Fruit fly (Drosophila melanogaster) whole organism, prepupa: ENCODE results near the gene Acbp2.

Experiments
- Blimp-1 ChIP-seq: fragments of 200-800 bp; sonication (Bioruptor generic); optimal IDR thresholded peaks from 3 replicates; lab custom pipeline; 2017; ENCODE audit warnings: missing biosample characterization, missing genetic modification characterization, mild to moderate bottlenecking, moderate library complexity, missing genetic modification reagents
- CG10631 ChIP-seq: fragments of 200-800 bp; sonication (Bioruptor generic); optimal IDR thresholded peaks from 2 replicates; lab custom pipeline; 2016; ENCODE audit warnings: missing biosample characterization, missing genetic modification characterization
- CG10669 ChIP-seq: fragments of 200-800 bp; sonication (Bioruptor generic); optimal IDR thresholded peaks from 3 replicates; lab custom pipeline; 2018; ENCODE audit warnings: missing biosample characterization, mild to moderate bottlenecking, missing genetic modification characterization, moderate library complexity
- CG11294 ChIP-seq: fragments of 200-800 bp; sonication (Bioruptor generic); IDR thresholded peaks from 2 replicates; pipeline ENCODE4 v1.3.6; 2022; ENCODE audit warnings: missing biosample characterization, missing genetic modification characterization
- CG11762 ChIP-seq: fragments of 200-800 bp; sonication (Bioruptor generic); optimal IDR thresholded peaks from 3 replicates; lab custom pipeline; 2016; ENCODE audit warnings: missing biosample characterization, missing genetic modification characterization; ENCODE audit not compliant: insufficient read depth
- CG15336 ChIP-seq: fragments of 200-800 bp; sonication (Bioruptor generic); IDR thresholded peaks from 2 replicates; pipeline ENCODE4 v1.3.6; 2022; ENCODE audit warnings: missing biosample characterization, missing genetic modification characterization
- CG1621 ChIP-seq: fragments of 200-800 bp; sonication (Bioruptor generic); optimal IDR thresholded peaks from 3 replicates; lab custom pipeline; 2018; ENCODE audit warnings: missing biosample characterization, mild to moderate bottlenecking, missing genetic modification characterization
- CG16779 ChIP-seq: fragments of 200-800 bp; sonication (Bioruptor generic); optimal IDR thresholded peaks from 3 replicates; lab custom pipeline; 2017; ENCODE audit warnings: missing biosample characterization, mild to moderate bottlenecking, missing genetic modification characterization
- CG3032 ChIP-seq: fragments of 200-800 bp; optimal IDR thresholded peaks from 2 replicates; lab custom pipeline; 2019; ENCODE audit warnings: missing biosample characterization, mild to moderate bottlenecking, missing genetic modification characterization, moderate library complexity
- CG31627 ChIP-seq: fragments of 200-800 bp; sonication (Bioruptor generic); optimal IDR thresholded peaks from 3 replicates; lab custom pipeline; 2016; ENCODE audit warnings: missing biosample characterization, missing genetic modification characterization
- CG32006 ChIP-seq: fragments of 200-800 bp; sonication (Bioruptor generic); optimal IDR thresholded peaks from 3 replicates; lab custom pipeline; 2017; ENCODE audit warnings: missing biosample characterization, mild to moderate bottlenecking, missing genetic modification characterization
- CG34406 ChIP-seq: fragments of 200-800 bp; sonication (Bioruptor generic); optimal IDR thresholded peaks from 3 replicates; lab custom pipeline; 2016; ENCODE audit warnings: missing biosample characterization, missing genetic modification characterization
- CG4318 ChIP-seq: fragments of 200-800 bp; sonication (Bioruptor generic); optimal IDR thresholded peaks from 3 replicates; lab custom pipeline; 2017; ENCODE audit warnings: missing biosample characterization, mild to moderate bottlenecking, missing genetic modification characterization
- CG6276 ChIP-seq: fragments of 200-800 bp; sonication (Bioruptor generic); optimal IDR thresholded peaks from 2 replicates; lab custom pipeline; 2017; ENCODE audit warnings: missing biosample characterization, mild to moderate bottlenecking, missing genetic modification characterization
- CG6792 ChIP-seq: fragments of 200-800 bp; sonication (Bioruptor generic); optimal IDR thresholded peaks from 3 replicates; lab custom pipeline; 2016; ENCODE audit warnings: missing biosample characterization, missing genetic modification characterization
- CG6854 ChIP-seq: fragments of 200-800 bp; sonication (Bioruptor generic); optimal IDR thresholded peaks from 2 replicates; lab custom pipeline; 2017; ENCODE audit warnings: missing biosample characterization, mild to moderate bottlenecking, missing genetic modification characterization
- CG8119 ChIP-seq: fragments of 200-800 bp; sonication (Bioruptor generic); IDR thresholded peaks from 3 replicates; pipeline ENCODE4 v1.3.6; 2022; ENCODE audit warnings: missing biosample characterization, missing genetic modification characterization
- CG8319 ChIP-seq: fragments of 200-800 bp; sonication (Bioruptor generic); optimal IDR thresholded peaks from 3 replicates; lab custom pipeline; 2016; ENCODE audit warnings: missing biosample characterization, missing genetic modification characterization
- CG9139 ChIP-seq: fragments of 200-800 bp; sonication (Bioruptor generic); optimal IDR thresholded peaks from 3 replicates; lab custom pipeline; 2017; ENCODE audit warnings: missing biosample characterization, mild to moderate bottlenecking, missing genetic modification characterization
- Eip75B ChIP-seq: fragments of 200-800 bp; sonication (Bioruptor generic); optimal IDR thresholded peaks from 3 replicates; lab custom pipeline; 2016; ENCODE audit warnings: missing biosample characterization, missing genetic modification characterization
- Eip78C ChIP-seq: fragments of 200-800 bp; sonication (Bioruptor generic); peaks from one replicate; lab custom pipeline; 2016; ENCODE audit warnings: missing biosample characterization, missing genetic modification characterization
- Eip93F ChIP-seq: fragments of 200-800 bp; sonication (Bioruptor generic); optimal IDR thresholded peaks from 2 replicates; lab custom pipeline; 2016; ENCODE audit warnings: missing biosample characterization, mild to moderate bottlenecking, missing genetic modification characterization
- Ets21C ChIP-seq: fragments of 200-800 bp; sonication (Bioruptor generic); optimal IDR thresholded peaks from 3 replicates; lab custom pipeline; 2016; ENCODE audit warnings: missing biosample characterization, missing genetic modification characterization
- Ets96B ChIP-seq: fragments of 200-800 bp; optimal IDR thresholded peaks from 2 replicates; lab custom pipeline; 2019; ENCODE audit warnings: missing biosample characterization, mild to moderate bottlenecking, missing genetic modification characterization, moderate library complexity
- Hr38 ChIP-seq: sonication (Bioruptor generic); optimal IDR thresholded peaks from 2 replicates; lab custom pipeline; 2016; ENCODE audit warnings: missing biosample characterization, missing genetic modification characterization
- Hr4 ChIP-seq: fragments of 200-800 bp; sonication (Bioruptor generic); optimal IDR thresholded peaks from 3 replicates; lab custom pipeline; 2016; ENCODE audit warnings: missing biosample characterization, missing genetic modification characterization
- Lpt ChIP-seq: fragments of 200-800 bp; sonication (Bioruptor generic); optimal IDR thresholded peaks from 3 replicates; lab custom pipeline; 2016; ENCODE audit warnings: missing biosample characterization, missing genetic modification characterization
- Met ChIP-seq: fragments of 200-800 bp; sonication (Bioruptor generic); optimal IDR thresholded peaks from 3 replicates; lab custom pipeline; 2016; ENCODE audit warnings: missing biosample characterization, missing genetic modification characterization
- OdsH ChIP-seq: fragments of 200-800 bp; sonication (Bioruptor generic); optimal IDR thresholded peaks from 3 replicates; lab custom pipeline; 2016; ENCODE audit warnings: missing biosample characterization, missing genetic modification characterization
- Sox102F ChIP-seq: fragments of 200-800 bp; sonication (Bioruptor generic); optimal IDR thresholded peaks from 2 replicates; lab custom pipeline; 2016; ENCODE audit warnings: missing biosample characterization, mild to moderate bottlenecking, missing genetic modification characterization
- Sox14 ChIP-seq: fragments of 200-800 bp; sonication (Bioruptor generic); optimal IDR thresholded peaks from 3 replicates; lab custom pipeline; 2016; ENCODE audit warnings: missing biosample characterization, missing genetic modification characterization
- Sox15 ChIP-seq: fragments of 200-800 bp; sonication (Bioruptor generic); optimal IDR thresholded peaks from 3 replicates; lab custom pipeline; 2016; ENCODE audit warnings: missing biosample characterization, missing genetic modification characterization
- achi ChIP-seq: fragments of 200-800 bp; sonication (Bioruptor generic); optimal IDR thresholded peaks from 3 replicates; lab custom pipeline; 2016; ENCODE audit warnings: missing biosample characterization, missing genetic modification characterization
- acj6 ChIP-seq: fragments of 200-800 bp; sonication (Bioruptor generic); optimal IDR thresholded peaks from 3 replicates; lab custom pipeline; 2016; ENCODE audit warnings: missing biosample characterization, missing genetic modification characterization
- cyc ChIP-seq: fragments of 200-800 bp; sonication (Bioruptor generic); optimal IDR thresholded peaks from 3 replicates; lab custom pipeline; 2016; ENCODE audit warnings: missing biosample characterization, missing genetic modification characterization
- dsx ChIP-seq: fragments of 200-800 bp; optimal IDR thresholded peaks from 3 replicates; lab custom pipeline; 2019; ENCODE audit warnings: missing biosample characterization, mild to moderate bottlenecking, missing genetic modification characterization, moderate library complexity; ENCODE audit not compliant: poor library complexity, severe bottlenecking
- eg ChIP-seq: fragments of 200-800 bp; sonication (Bioruptor generic); IDR thresholded peaks from 3 replicates; pipeline ENCODE4 v1.3.6; 2022; ENCODE audit warnings: missing biosample characterization, missing genetic modification characterization
- esn ChIP-seq: fragments of 200-800 bp; sonication (Bioruptor generic); optimal IDR thresholded peaks from 2 replicates; lab custom pipeline; 2016; ENCODE audit warnings: missing biosample characterization, mild to moderate bottlenecking, missing genetic modification characterization, moderate library complexity
- fd59A ChIP-seq: fragments of 200-800 bp; sonication (Bioruptor generic); optimal IDR thresholded peaks from 2 replicates; lab custom pipeline; 2017; ENCODE audit warnings: missing biosample characterization, mild to moderate bottlenecking, missing genetic modification characterization, missing genetic modification reagents
- fd85E ChIP-seq: fragments of 200-800 bp; sonication (Bioruptor generic); optimal IDR thresholded peaks from 3 replicates; lab custom pipeline; 2016; ENCODE audit warnings: missing biosample characterization, missing genetic modification characterization
- lz ChIP-seq: fragments of 200-800 bp; sonication (Bioruptor generic); optimal IDR thresholded peaks from 3 replicates; lab custom pipeline; 2016; ENCODE audit warnings: missing biosample characterization, missing genetic modification characterization
- net ChIP-seq: fragments of 200-800 bp; sonication (Bioruptor generic); optimal IDR thresholded peaks from 3 replicates; lab custom pipeline; 2016; ENCODE audit warnings: missing biosample characterization, missing genetic modification characterization
- pdm3 ChIP-seq: fragments of 200-800 bp; sonication (Bioruptor generic); optimal IDR thresholded peaks from 3 replicates; lab custom pipeline; 2016; ENCODE audit warnings: missing biosample characterization, missing genetic modification characterization
- salr ChIP-seq, 2 experiments: fragments of 200-800 bp; sonication (Bioruptor generic); optimal IDR thresholded peaks; 3 replicates each; lab custom pipeline; 2016 to 2018; ENCODE audit warnings: missing biosample characterization in 2 of 2, missing genetic modification characterization in 2 of 2, mild to moderate bottlenecking in 1 of 2
- spab ChIP-seq: fragments of 200-800 bp; sonication (Bioruptor generic); optimal IDR thresholded peaks from 2 replicates; lab custom pipeline; 2017; ENCODE audit warnings: missing biosample characterization, mild to moderate bottlenecking, missing genetic modification characterization, missing genetic modification reagents
- ss ChIP-seq, 2 experiments: fragments of 200-800 bp; sonication (Bioruptor generic); optimal IDR thresholded peaks; 2 replicates in 1 of 2; 3 replicates in 1 of 2; lab custom pipeline; 2017 to 2018; ENCODE audit warnings: mild to moderate bottlenecking in 2 of 2, missing biosample characterization in 2 of 2, missing genetic modification characterization in 2 of 2, moderate library complexity in 1 of 2
- svp ChIP-seq: fragments of 200-800 bp; sonication (Bioruptor generic); peaks from one replicate; lab custom pipeline; 2016; ENCODE audit warnings: missing biosample characterization, missing genetic modification characterization
- topi ChIP-seq: fragments of 200-800 bp; sonication (Bioruptor generic); optimal IDR thresholded peaks from 3 replicates; lab custom pipeline; 2016; ENCODE audit warnings: missing biosample characterization, missing genetic modification characterization
- vri ChIP-seq: fragments of 200-800 bp; sonication (Bioruptor generic); optimal IDR thresholded peaks from 3 replicates; lab custom pipeline; 2016; ENCODE audit warnings: missing biosample characterization, mild to moderate bottlenecking, missing genetic modification characterization

Gene Acbp2

DNA sequence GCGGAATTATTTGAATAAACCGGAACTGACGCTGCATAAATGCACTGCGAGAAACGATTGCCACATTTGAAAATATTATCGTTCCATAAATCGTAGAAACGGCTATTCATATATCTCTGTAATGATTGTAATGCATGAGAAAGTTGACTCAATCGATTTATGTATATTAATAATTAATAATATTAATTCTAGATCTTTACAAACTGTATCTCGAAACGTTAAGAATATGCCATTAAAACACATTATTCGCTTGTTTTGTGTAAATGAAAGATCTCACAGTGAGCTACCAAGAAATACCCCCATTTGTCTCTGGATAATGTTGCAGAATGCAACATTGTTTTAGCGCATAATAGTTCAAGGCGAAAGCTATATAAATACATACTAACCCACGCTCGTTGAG is 18.2 kb downstream of the Acbp2 start (continued):
- TF ChIP-seq CG10669 (GFP tag; lab: Kevin White, UChicago) (peak; percentile 87), CG9139 (peak; percentile 67), Ets96B (peak; percentile 86), CG4318 (peak; percentile 86), CG16779 (tag; lab: Kevin White, UChicago) (peak; percentile 59), salr (GFP tag; optimal IDR thresholded peaks at IDR 0.05; lab: Kevin White, UChicago) (peak; percentile 72 to 86), Eip75B (peak; percentile 48), Eip93F (GFP tag; lab: Kevin White, UChicago) (no peak), Hr4 (GFP tag; lab: Kevin White, UChicago) (peak; percentile 77), pdm3 (GFP tag; lab: Kevin White, UChicago) (peak; percentile 43), lz (peak; percentile 35)

DNA sequence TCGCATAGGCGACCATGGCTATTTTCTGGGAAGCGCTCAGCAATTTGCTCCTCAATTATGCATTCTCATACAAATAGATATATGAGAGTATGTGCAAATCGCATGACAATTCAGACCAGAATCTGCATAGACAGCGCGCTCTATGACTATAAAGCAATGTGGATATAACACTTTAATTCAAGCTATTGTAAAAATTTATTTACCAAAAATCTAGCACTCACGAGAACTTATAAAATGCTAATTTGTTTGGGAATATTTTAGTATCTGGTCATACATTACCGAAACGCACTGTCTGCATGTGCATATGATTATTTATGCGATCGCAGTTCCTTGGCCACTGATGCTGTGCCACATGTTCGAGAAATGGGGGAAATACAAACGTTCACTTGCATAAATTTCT is 19.2 kb downstream of the Acbp2 start:
- TF ChIP-seq CG31627 (GFP tag; lab: Kevin White, UChicago): peak; percentile 52
- peak; percentile 86 for TF ChIP-seq Ets96B
- TF ChIP-seq achi (GFP tag; lab: Kevin White, UChicago): peak; percentile 79
- TF ChIP-seq Lpt (GFP tag; lab: Kevin White, UChicago): peak; percentile 77
- TF ChIP-seq CG11762 (GFP tag; lab: Kevin White, UChicago): peak; percentile 66
- TF ChIP-seq fd59A (GFP tag; lab: Kevin White, UChicago): peak; percentile 67
- TF ChIP-seq Sox15: peak; percentile 28
- TF ChIP-seq CG6276 (GFP tag; lab: Kevin White, UChicago): peak; percentile 77
- TF ChIP-seq CG9139: peak; percentile 75
- TF ChIP-seq CG6854 (GFP tag; lab: Kevin White, UChicago): no peak
- TF ChIP-seq Hr4 (GFP tag; lab: Kevin White, UChicago): peak; percentile 87
- TF ChIP-seq CG10669 (GFP tag; lab: Kevin White, UChicago): peak; percentile 81
- peak; percentile 50 for TF ChIP-seq CG16779 (tag; lab: Kevin White, UChicago)
- TF ChIP-seq Met (GFP tag; lab: Kevin White, UChicago): peak; percentile 50
- peak; percentile 89 for TF ChIP-seq CG8119 (GFP tag; lab: Robert Waterston, UW)
- no peak for TF ChIP-seq Hr38
- peak; percentile 78 for TF ChIP-seq spab
- TF ChIP-seq svp (GFP tag; lab: Kevin White, UChicago): no peak
- peak; percentile 52 for TF ChIP-seq CG34406 (GFP tag; lab: Kevin White, UChicago)
- peak; percentile 94 for TF ChIP-seq eg (GFP tag; lab: Robert Waterston, UW)
- TF ChIP-seq Sox14 (GFP tag; lab: Kevin White, UChicago): peak; percentile 75
- TF ChIP-seq dsx (GFP tag; lab: Kevin White, UChicago): peak; percentile 81
- peak; percentile 95 for TF ChIP-seq Eip78C (GFP tag; lab: Kevin White, UChicago)
- TF ChIP-seq fd85E (GFP tag; lab: Kevin White, UChicago): peak; percentile 12
- TF ChIP-seq CG3032 (tag; lab: Kevin White, UChicago): peak; percentile 77
- peak; percentile 65 for TF ChIP-seq CG10631 (GFP tag; lab: Kevin White, UChicago)
- peak; percentile 49 for TF ChIP-seq cyc (GFP tag; lab: Kevin White, UChicago)
- peak; percentile 51 for TF ChIP-seq esn (GFP tag; lab: Kevin White, UChicago)
- peak; percentile 56 to 60 for TF ChIP-seq salr (GFP tag; optimal IDR thresholded peaks at IDR 0.05; lab: Kevin White, UChicago)
- peak; percentile 83 for TF ChIP-seq CG11294
- TF ChIP-seq net (GFP tag; lab: Kevin White, UChicago): peak; percentile 74
- peak; percentile 44 for TF ChIP-seq CG8319 (GFP tag; lab: Kevin White, UChicago)
- TF ChIP-seq CG1621 (tag; lab: Kevin White, UChicago): peak; percentile 72
- no peak for TF ChIP-seq Blimp-1 (GFP tag; lab: Kevin White, UChicago)
- peak; percentile 61 for TF ChIP-seq topi
- peak; percentile 30 for TF ChIP-seq Sox102F
- peak; percentile 35 for TF ChIP-seq lz
- peak; percentile 74 to 79 for TF ChIP-seq ss (GFP tag; optimal IDR thresholded peaks at IDR 0.05; lab: Kevin White, UChicago)
- peak; percentile 19 for TF ChIP-seq Ets21C (GFP tag; lab: Kevin White, UChicago)
- TF ChIP-seq OdsH: peak; percentile 82
- peak; percentile 91 for TF ChIP-seq CG15336 (GFP tag; lab: Robert Waterston, UW)
- peak; percentile 78 for TF ChIP-seq acj6 (GFP tag; lab: Kevin White, UChicago)
- peak; percentile 49 for TF ChIP-seq CG6792 (GFP tag; lab: Kevin White, UChicago)
- TF ChIP-seq vri (GFP tag; lab: Kevin White, UChicago): no peak
- peak; percentile 75 for TF ChIP-seq Eip75B
- TF ChIP-seq CG32006 (GFP tag; lab: Kevin White, UChicago): peak; percentile 81
